Fruit fly (Drosophila melanogaster): Measurements from ENCODE around the gene Pif2.

Gene Pif2

dm6 chr3R:6504408-6504807 lies 44.4 kb upstream of the Pif2 start (continued):
- TF ChIP-seq E2f1 (GFP tag; IDR thresholded peaks at IDR 0.05), result no peak
- peak; percentile 42 for TF ChIP-seq CG12219 (GFP tag; optimal IDR thresholded peaks at IDR 0.05)
- no peak for TF ChIP-seq p53 (GFP tag; optimal IDR thresholded peaks at IDR 0.05)
- peak; percentile 22 for TF ChIP-seq grn (GFP tag; optimal IDR thresholded peaks at IDR 0.05)
- no peak for TF ChIP-seq Taf1 (GFP tag; IDR thresholded peaks at IDR 0.05)
- TF ChIP-seq CG6689 (GFP tag; IDR thresholded peaks at IDR 0.05), result no peak
- TF ChIP-seq CG2120 (GFP tag; optimal IDR thresholded peaks at IDR 0.05), result peak; percentile 4
- TF ChIP-seq H15 (GFP tag; IDR thresholded peaks at IDR 0.05), result no peak
- TF ChIP-seq Aef1 (GFP tag; IDR thresholded peaks at IDR 0.05), result no peak
- TF ChIP-seq Jarid2 (GFP tag; optimal IDR thresholded peaks at IDR 0.05), result peak; percentile 1
- no peak for TF ChIP-seq CG2129 (GFP tag; IDR thresholded peaks at IDR 0.05; ENCODE audit: partially characterized antibody)
- TF ChIP-seq HHEX (GFP tag; optimal IDR thresholded peaks at IDR 0.05), result peak; percentile 49
- peak; percentile 13 for TF ChIP-seq CG3065 (GFP tag; optimal IDR thresholded peaks at IDR 0.05)
- no peak for TF ChIP-seq lilli (GFP tag; optimal IDR thresholded peaks at IDR 0.05)
- TF ChIP-seq phol (tag; optimal IDR thresholded peaks at IDR 0.05), result no peak
- TF ChIP-seq CG8944 (GFP tag; optimal IDR thresholded peaks at IDR 0.05), result peak; percentile 62
- TF ChIP-seq Nf-YB (GFP tag; optimal IDR thresholded peaks at IDR 0.05), result no peak
- no peak for TF ChIP-seq croc (GFP tag; conservative IDR thresholded peaks at IDR 0.05)
- TF ChIP-seq CG15514 (GFP tag; optimal IDR thresholded peaks at IDR 0.05), result no peak
- TF ChIP-seq jing (GFP tag; optimal IDR thresholded peaks at IDR 0.05), result peak; percentile 20
- TF ChIP-seq CG12299 (tag; optimal IDR thresholded peaks at IDR 0.05), result no peak
- TF ChIP-seq Side (GFP tag; optimal IDR thresholded peaks at IDR 0.05), result peak; percentile 62
- no peak for TF ChIP-seq D19B (GFP tag; optimal IDR thresholded peaks at IDR 0.05)
- no peak for TF ChIP-seq psq (GFP tag; optimal IDR thresholded peaks at IDR 0.05)
- TF ChIP-seq Blimp-1 (GFP tag; optimal IDR thresholded peaks at IDR 0.05), result peak; percentile 55
- TF ChIP-seq CG10462 (GFP tag; optimal IDR thresholded peaks at IDR 0.05), result no peak
- TF ChIP-seq Nf-YA (GFP tag; IDR thresholded peaks at IDR 0.05), result 0 out of 2 replicates have a peak, but pooled peaks have one; percentile 34
- TF ChIP-seq Dbx (GFP tag; IDR thresholded peaks at IDR 0.05), result 0 out of 3 replicates have a peak, but pooled peaks have one; percentile 26
- peak; percentile 52 for TF ChIP-seq CG12071 (GFP tag; optimal IDR thresholded peaks at IDR 0.05)
- TF ChIP-seq Usf (GFP tag; optimal IDR thresholded peaks at IDR 0.05), result no peak
- peak; percentile 8; the same call in 1 of the 2 replicates for TF ChIP-seq sim (GFP tag; IDR thresholded peaks at IDR 0.05)
- peak; percentile 58 for TF ChIP-seq CG2678 (tag; optimal IDR thresholded peaks at IDR 0.05)
- TF ChIP-seq dpn (GFP tag; optimal IDR thresholded peaks at IDR 0.05), result no peak
- no peak for TF ChIP-seq CG14860 (GFP tag; IDR thresholded peaks at IDR 0.05; ENCODE audit: partially characterized antibody)
- no peak for TF ChIP-seq CG10366 (GFP tag; IDR thresholded peaks at IDR 0.05)
- no peak for TF ChIP-seq CG13296 (GFP tag; optimal IDR thresholded peaks at IDR 0.05)
- no peak for TF ChIP-seq CG13624 (GFP tag; optimal IDR thresholded peaks at IDR 0.05)
- TF ChIP-seq CG10979 (tag; optimal IDR thresholded peaks at IDR 0.05), result no peak
- TF ChIP-seq sens (GFP tag), result peak; percentile 96
- TF ChIP-seq CG17361 (GFP tag; IDR thresholded peaks at IDR 0.05), result no peak
- peak; percentile 70 for TF ChIP-seq gem (tag; optimal IDR thresholded peaks at IDR 0.05)
- TF ChIP-seq tx (GFP tag; optimal IDR thresholded peaks at IDR 0.05), result no peak
- peak; percentile 11 for TF ChIP-seq CG6654 (GFP tag; optimal IDR thresholded peaks at IDR 0.05)
- TF ChIP-seq CG1602 (GFP tag; optimal IDR thresholded peaks at IDR 0.05), result peak; percentile 12
- TF ChIP-seq wor (GFP tag; IDR thresholded peaks at IDR 0.05), result no peak
- peak; percentile 48 for TF ChIP-seq CG30431 (GFP tag; optimal IDR thresholded peaks at IDR 0.05)
- peak; percentile 56 for TF ChIP-seq ac (GFP tag; optimal IDR thresholded peaks at IDR 0.05)
- peak; percentile 20 for TF ChIP-seq CG6765 (GFP tag; optimal IDR thresholded peaks at IDR 0.05)
- peak; percentile 47 for TF ChIP-seq CG10959 (GFP tag; IDR thresholded peaks at IDR 0.05)
- no peak for TF ChIP-seq CG9437 (GFP tag; optimal IDR thresholded peaks at IDR 0.05)
- TF ChIP-seq az2 (GFP tag; optimal IDR thresholded peaks at IDR 0.05), result no peak
- no peak for TF ChIP-seq HmgD (GFP tag; optimal IDR thresholded peaks at IDR 0.05)

Data from whole organism, embryonic.